Worm (Caenorhabditis elegans): ENCODE measurements around the gene alh-13.

DNA sequence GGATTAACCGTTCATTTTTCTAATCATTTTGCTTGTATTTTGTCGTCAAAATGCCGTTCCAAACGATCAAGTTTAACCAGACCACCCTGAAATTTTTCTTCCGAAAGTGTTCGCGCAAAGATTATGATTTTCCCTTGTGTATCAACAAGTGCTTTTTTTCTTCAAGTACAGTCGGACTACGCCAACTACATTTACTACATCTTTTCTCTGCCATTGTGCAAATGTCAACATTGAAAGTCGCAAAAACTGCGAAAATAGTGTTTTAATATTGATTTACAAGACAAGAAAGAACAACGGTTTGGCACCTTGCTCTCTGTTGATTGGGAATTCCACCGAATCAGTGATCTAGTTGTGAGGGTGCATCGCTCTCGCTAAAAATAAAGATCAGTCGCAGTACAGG, 31.4 kb upstream of the alh-13 start:
- TF ChIP-seq lin-39 (tag; optimal IDR thresholded peaks at IDR 0.05) (no peak), ceh-82 (tag; optimal IDR thresholded peaks at IDR 0.05) (no peak), unc-55 (GFP tag; optimal IDR thresholded peaks at IDR 0.05) (no peak), ama-1 (optimal IDR thresholded peaks at IDR 0.05) (no peak), mdl-1 (tag; optimal IDR thresholded peaks at IDR 0.05) (no peak), nhr-77 (tag; optimal IDR thresholded peaks at IDR 0.05) (no peak), unc-62 (GFP tag; optimal IDR thresholded peaks at IDR 0.05) (no peak), nhr-25 (tag; optimal IDR thresholded peaks at IDR 0.05) (no peak), ztf-4 (tag; optimal IDR thresholded peaks at IDR 0.05) (no peak), egl-27 (tag; optimal IDR thresholded peaks at IDR 0.05) (no peak), nhr-237 (tag; optimal IDR thresholded peaks at IDR 0.05) (no peak), fos-1 (tag; optimal IDR thresholded peaks at IDR 0.05) (no peak)

All from whole organism, L2 larva.